Worm (Caenorhabditis elegans): ENCODE data around the gene clp-1.

ce11 chrIII:7958085-7958484 lies 21.7 kb upstream of the clp-1 start, which contains the start of gene C29E4.11:
- TF ChIP-seq zag-1 (tag; optimal IDR thresholded peaks at IDR 0.05): no peak
- TF ChIP-seq ceh-32 (tag; optimal IDR thresholded peaks at IDR 0.05; ENCODE audit: poor library complexity): no peak
- TF ChIP-seq vab-7 (GFP tag; IDR thresholded peaks at IDR 0.05): no peak
- TF ChIP-seq nhr-102 (tag; optimal IDR thresholded peaks at IDR 0.05): no peak
- TF ChIP-seq fos-1 (tag; optimal IDR thresholded peaks at IDR 0.05): no peak
- TF ChIP-seq snpc-4 (tag; optimal IDR thresholded peaks at IDR 0.05): no peak
- TF ChIP-seq lsy-2 (tag; optimal IDR thresholded peaks at IDR 0.05): peak in 1 of 2 experiments; percentile 41
- no peak for TF ChIP-seq dpl-1 (GFP tag; optimal IDR thresholded peaks at IDR 0.05)
- TF ChIP-seq nhr-111 (GFP tag; optimal IDR thresholded peaks at IDR 0.05): no peak
- TF ChIP-seq unc-130 (GFP tag; optimal IDR thresholded peaks at IDR 0.05): no peak
- no peak for TF ChIP-seq snpc-1.2 (GFP tag; IDR thresholded peaks at IDR 0.05)
- TF ChIP-seq F49E8.2 (tag; optimal IDR thresholded peaks at IDR 0.05; ENCODE audit: borderline replicate concordance): no peak
- no peak for TF ChIP-seq ama-1 (optimal IDR thresholded peaks at IDR 0.05)
